Worm (Caenorhabditis elegans): ENCODE data around the gene srg-50.

ce11 chrIV:7052135-7052534, 22.8 kb downstream of the srg-50 start:
- TF ChIP-seq T22C8.4 (GFP tag; IDR thresholded peaks at IDR 0.05) (no peak), ztf-23 (GFP tag; IDR thresholded peaks at IDR 0.05) (no peak), ztf-29 (GFP tag; IDR thresholded peaks at IDR 0.05) (no peak), flt-1 (GFP tag; IDR thresholded peaks at IDR 0.05) (no peak), cog-1 (tag; optimal IDR thresholded peaks at IDR 0.05) (no peak), ref-1 (GFP tag; conservative IDR thresholded peaks at IDR 0.05) (no peak), klf-2 (GFP tag; conservative IDR thresholded peaks at IDR 0.05) (no peak), med-1 (GFP tag; optimal IDR thresholded peaks at IDR 0.05; ENCODE audit: insufficient read depth) (no peak), tab-1 (GFP tag; IDR thresholded peaks at IDR 0.05) (no peak)
